Fruit fly (Drosophila melanogaster) whole organism, embryonic: ENCODE data around the gene Nup98-96.

Experiments used
- Bdp1 ChIP-seq: fragments of 200-800 bp; sonication (Bioruptor generic); optimal IDR thresholded peaks from 3 replicates; lab custom pipeline; 2016; ENCODE audit warnings: missing biosample characterization, missing genetic modification characterization
- Blimp-1 ChIP-seq: fragments of 200-800 bp; sonication (Bioruptor generic); optimal IDR thresholded peaks from 3 replicates; lab custom pipeline; 2018; ENCODE audit warnings: missing biosample characterization, missing genetic modification characterization, mild to moderate bottlenecking, moderate library complexity, missing genetic modification reagents
- CG10147 ChIP-seq: fragments of 200-800 bp; sonication (Bioruptor generic); optimal IDR thresholded peaks from 2 replicates; lab custom pipeline; 2019; ENCODE audit warnings: missing biosample characterization, mild to moderate bottlenecking, missing genetic modification characterization, moderate library complexity
- CG10267 ChIP-seq: fragments of 200-800 bp; sonication (Bioruptor generic); optimal IDR thresholded peaks from 2 replicates; lab custom pipeline; 2018; ENCODE audit warnings: missing biosample characterization, mild to moderate bottlenecking, missing genetic modification characterization, moderate library complexity
- CG11456 ChIP-seq: fragments of 200-800 bp; sonication (Bioruptor generic); IDR thresholded peaks from 3 replicates; pipeline ENCODE4 v1.3.6; 2022; ENCODE audit warnings: missing biosample characterization, missing genetic modification characterization
- CG14014 ChIP-seq: fragments of 200-800 bp; sonication (Bioruptor generic); IDR thresholded peaks from 2 replicates; pipeline ENCODE4 v1.3.6; 2022; ENCODE audit warnings: missing biosample characterization, missing genetic modification characterization
- CG14710 ChIP-seq: fragments of 200-800 bp; sonication (Bioruptor generic); optimal IDR thresholded peaks from 3 replicates; lab custom pipeline; 2019; ENCODE audit warnings: missing biosample characterization, mild to moderate bottlenecking, missing genetic modification characterization, moderate library complexity
- CG1603 ChIP-seq: fragments of 200-800 bp; sonication (Bioruptor generic); optimal IDR thresholded peaks from 2 replicates; lab custom pipeline; 2019; ENCODE audit warnings: missing biosample characterization, mild to moderate bottlenecking, missing genetic modification characterization, moderate library complexity
- CG16813 ChIP-seq: fragments of 200-800 bp; sonication (Bioruptor generic); IDR thresholded peaks from 3 replicates; pipeline ENCODE4 v1.3.6; 2022; ENCODE audit warnings: missing biosample characterization, missing genetic modification characterization; ENCODE audit not compliant: partially characterized antibody
- CG17912 ChIP-seq: fragments of 200-800 bp; sonication (Bioruptor generic); optimal IDR thresholded peaks from 2 replicates; lab custom pipeline; 2018; ENCODE audit warnings: missing biosample characterization, mild to moderate bottlenecking, missing genetic modification characterization
- CG2120 ChIP-seq: fragments of 200-800 bp; sonication (Bioruptor generic); optimal IDR thresholded peaks from 3 replicates; lab custom pipeline; 2016; ENCODE audit warnings: missing biosample characterization, missing genetic modification characterization
- CG4282 ChIP-seq: fragments of 200-800 bp; sonication (Bioruptor generic); optimal IDR thresholded peaks from 2 replicates; lab custom pipeline; 2016; ENCODE audit warnings: missing biosample characterization, missing genetic modification characterization
- CG4617 ChIP-seq: fragments of 200-800 bp; sonication (Bioruptor generic); optimal IDR thresholded peaks from 3 replicates; lab custom pipeline; 2016; ENCODE audit warnings: missing biosample characterization, missing genetic modification characterization, borderline replicate concordance
- CG5245 ChIP-seq: fragments of 200-800 bp; sonication (Bioruptor generic); optimal IDR thresholded peaks from 3 replicates; lab custom pipeline; 2016; ENCODE audit warnings: missing biosample characterization, missing genetic modification characterization
- CG7745 ChIP-seq: fragments of 200-800 bp; sonication (Bioruptor generic); optimal IDR thresholded peaks from 2 replicates; lab custom pipeline; 2018; ENCODE audit warnings: missing biosample characterization, mild to moderate bottlenecking, missing genetic modification characterization, moderate library complexity
- CG8089 ChIP-seq: fragments of 200-800 bp; sonication (Bioruptor generic); optimal IDR thresholded peaks from 3 replicates; lab custom pipeline; 2016; ENCODE audit warnings: missing biosample characterization, missing genetic modification characterization
- CG8290 ChIP-seq, 3 experiments: fragments of 200-800 bp; sonication (Bioruptor generic); optimal IDR thresholded peaks; 2 replicates each; lab custom pipeline; 2016 to 2019; ENCODE audit warnings: missing biosample characterization in 3 of 3, missing genetic modification characterization in 3 of 3, mild to moderate bottlenecking in 2 of 3, moderate library complexity in 1 of 3
- CkIIα-i1 ChIP-seq: fragments of 200-800 bp; sonication (Bioruptor generic); IDR thresholded peaks from 2 replicates; pipeline ENCODE4 v1.3.6; 2022; ENCODE audit warnings: missing biosample characterization, missing genetic modification characterization
- CoRest ChIP-seq: fragments of 200-800 bp; sonication (Bioruptor generic); optimal IDR thresholded peaks from 3 replicates; lab custom pipeline; 2018; ENCODE audit warnings: missing biosample characterization, mild to moderate bottlenecking, missing genetic modification characterization, moderate library complexity
- Dek ChIP-seq: fragments of 200-800 bp; sonication (Bioruptor generic); optimal IDR thresholded peaks from 3 replicates; lab custom pipeline; 2019; ENCODE audit warnings: missing biosample characterization, mild to moderate bottlenecking, missing genetic modification characterization, moderate library complexity
- Dip3 ChIP-seq: fragments of 200-800 bp; sonication (Bioruptor generic); optimal IDR thresholded peaks from 3 replicates; lab custom pipeline; 2016; ENCODE audit warnings: missing biosample characterization, missing genetic modification characterization
- Dref ChIP-seq: fragments of 200-800 bp; sonication (Bioruptor generic); IDR thresholded peaks from 2 replicates; pipeline ENCODE4 v1.3.6; 2022; ENCODE audit warnings: missing biosample characterization, missing genetic modification characterization
- Fer3 ChIP-seq: fragments of 200-800 bp; sonication (Bioruptor generic); optimal IDR thresholded peaks from 2 replicates; lab custom pipeline; 2018; ENCODE audit warnings: missing biosample characterization, mild to moderate bottlenecking, missing genetic modification characterization, moderate library complexity
- GATAe ChIP-seq: fragments of 200-800 bp; sonication (Bioruptor generic); conservative IDR thresholded peaks from 2 replicates; pipeline ENCODE4 v1.3.6; 2022; ENCODE audit warnings: missing biosample characterization, missing genetic modification characterization
- HHEX ChIP-seq: fragments of 200-800 bp; sonication (Bioruptor generic); optimal IDR thresholded peaks from 3 replicates; lab custom pipeline; 2017; ENCODE audit warnings: missing biosample characterization, mild to moderate bottlenecking, missing genetic modification characterization, missing genetic modification reagents
- HLH3B ChIP-seq: fragments of 200-800 bp; sonication (Bioruptor generic); IDR thresholded peaks from 2 replicates; pipeline ENCODE4 v1.3.6; 2022; ENCODE audit warnings: missing biosample characterization, missing genetic modification characterization
- HmgZ ChIP-seq: fragments of 200-800 bp; sonication (Bioruptor generic); optimal IDR thresholded peaks from 2 replicates; lab custom pipeline; 2018; ENCODE audit warnings: missing biosample characterization, mild to moderate bottlenecking, missing genetic modification characterization
- Jarid2 ChIP-seq: fragments of 200-800 bp; sonication (Bioruptor generic); optimal IDR thresholded peaks from 3 replicates; lab custom pipeline; 2017; ENCODE audit warnings: mild to moderate bottlenecking, missing biosample characterization, missing genetic modification reagents, missing genetic modification characterization
- Myb ChIP-seq: fragments of 200-800 bp; sonication (Bioruptor generic); optimal IDR thresholded peaks from 2 replicates; lab custom pipeline; 2016; ENCODE audit warnings: missing biosample characterization, missing genetic modification characterization
- Pdp1 ChIP-seq, 2 experiments: fragments of 200-800 bp; sonication (Bioruptor generic); optimal IDR thresholded peaks; 3 replicates each; lab custom pipeline; 2016; ENCODE audit warnings: missing biosample characterization in 2 of 2, missing genetic modification characterization in 2 of 2, mild to moderate bottlenecking in 1 of 2, moderate library complexity in 1 of 2
- Sin3A ChIP-seq: fragments of >200 bp; optimal IDR thresholded peaks from 2 replicates; lab custom pipeline; 2018
- aop ChIP-seq: fragments of 200-800 bp; sonication (Bioruptor generic); IDR thresholded peaks from 2 replicates; pipeline ENCODE4 v1.3.6; 2022; ENCODE audit warnings: missing biosample characterization, missing genetic modification characterization
- ara ChIP-seq: fragments of 200-800 bp; sonication (Bioruptor generic); IDR thresholded peaks from 2 replicates; pipeline ENCODE4 v1.3.6; 2022; ENCODE audit warnings: missing biosample characterization, missing genetic modification characterization
- az2 ChIP-seq: fragments of 200-800 bp; sonication (Bioruptor generic); optimal IDR thresholded peaks from 3 replicates; lab custom pipeline; 2016; ENCODE audit warnings: missing biosample characterization, missing genetic modification characterization
- bab2 ChIP-seq: fragments of 200-800 bp; sonication (Bioruptor generic); optimal IDR thresholded peaks from 2 replicates; lab custom pipeline; 2016; ENCODE audit warnings: missing biosample characterization, missing genetic modification characterization
- chn ChIP-seq: fragments of 200-800 bp; sonication (Bioruptor generic); optimal IDR thresholded peaks from 2 replicates; lab custom pipeline; 2016; ENCODE audit warnings: missing biosample characterization, missing genetic modification characterization
- dimm ChIP-seq: fragments of 200-800 bp; sonication (Bioruptor generic); IDR thresholded peaks from 2 replicates; pipeline ENCODE4 v1.3.6; 2022; ENCODE audit warnings: missing biosample characterization, missing genetic modification characterization
- disco-r ChIP-seq: fragments of 200-800 bp; sonication (Bioruptor generic); optimal IDR thresholded peaks from 2 replicates; lab custom pipeline; 2016; ENCODE audit warnings: missing biosample characterization, missing genetic modification characterization
- grau ChIP-seq: fragments of 200-800 bp; optimal IDR thresholded peaks from 3 replicates; lab custom pipeline; 2019; ENCODE audit warnings: missing biosample characterization, mild to moderate bottlenecking, missing genetic modification characterization, moderate library complexity
- jigr1 ChIP-seq: fragments of 200-800 bp; sonication (Bioruptor generic); IDR thresholded peaks from 3 replicates; pipeline ENCODE4 v1.3.6; 2022; ENCODE audit warnings: missing biosample characterization, missing genetic modification characterization
- lmd ChIP-seq: fragments of 200-800 bp; sonication (Bioruptor generic); IDR thresholded peaks from 2 replicates; pipeline ENCODE4 v1.3.6; 2022; ENCODE audit warnings: missing biosample characterization, missing genetic modification characterization
- nom ChIP-seq: fragments of 200-800 bp; sonication (Bioruptor generic); optimal IDR thresholded peaks from 2 replicates; lab custom pipeline; 2017; ENCODE audit warnings: missing biosample characterization, missing genetic modification characterization, mild to moderate bottlenecking, moderate library complexity, missing genetic modification reagents
- oc ChIP-seq: fragments of 200-800 bp; sonication (Bioruptor generic); optimal IDR thresholded peaks from 2 replicates; lab custom pipeline; 2018; ENCODE audit warnings: missing biosample characterization, mild to moderate bottlenecking, missing genetic modification characterization, moderate library complexity
- odd ChIP-seq: fragments of 200-800 bp; sonication (Bioruptor generic); optimal IDR thresholded peaks from 2 replicates; lab custom pipeline; 2017; ENCODE audit warnings: missing biosample characterization, mild to moderate bottlenecking, missing genetic modification characterization
- schlank ChIP-seq: fragments of 200-800 bp; sonication (Bioruptor generic); optimal IDR thresholded peaks from 2 replicates; lab custom pipeline; 2018; ENCODE audit warnings: missing biosample characterization, mild to moderate bottlenecking, missing genetic modification characterization
- scrt ChIP-seq: fragments of 200-800 bp; sonication (Bioruptor generic); optimal IDR thresholded peaks from 2 replicates; lab custom pipeline; 2018; ENCODE audit warnings: missing biosample characterization, mild to moderate bottlenecking, missing genetic modification characterization, moderate library complexity
- slp2 ChIP-seq: fragments of 200-800 bp; sonication (Bioruptor generic); optimal IDR thresholded peaks from 2 replicates; lab custom pipeline; 2016; ENCODE audit warnings: missing biosample characterization, missing genetic modification characterization
- wdn ChIP-seq: fragments of 200-800 bp; sonication (Bioruptor generic); IDR thresholded peaks from 2 replicates; pipeline ENCODE4 v1.3.6; 2022; ENCODE audit warnings: missing biosample characterization, missing genetic modification characterization
- zen2 ChIP-seq: fragments of 200-800 bp; sonication (Bioruptor generic); IDR thresholded peaks from 3 replicates; pipeline ENCODE4 v1.3.6; 2022; ENCODE audit warnings: missing biosample characterization, missing genetic modification characterization; ENCODE audit not compliant: partially characterized antibody

Gene Nup98-96

DNA sequence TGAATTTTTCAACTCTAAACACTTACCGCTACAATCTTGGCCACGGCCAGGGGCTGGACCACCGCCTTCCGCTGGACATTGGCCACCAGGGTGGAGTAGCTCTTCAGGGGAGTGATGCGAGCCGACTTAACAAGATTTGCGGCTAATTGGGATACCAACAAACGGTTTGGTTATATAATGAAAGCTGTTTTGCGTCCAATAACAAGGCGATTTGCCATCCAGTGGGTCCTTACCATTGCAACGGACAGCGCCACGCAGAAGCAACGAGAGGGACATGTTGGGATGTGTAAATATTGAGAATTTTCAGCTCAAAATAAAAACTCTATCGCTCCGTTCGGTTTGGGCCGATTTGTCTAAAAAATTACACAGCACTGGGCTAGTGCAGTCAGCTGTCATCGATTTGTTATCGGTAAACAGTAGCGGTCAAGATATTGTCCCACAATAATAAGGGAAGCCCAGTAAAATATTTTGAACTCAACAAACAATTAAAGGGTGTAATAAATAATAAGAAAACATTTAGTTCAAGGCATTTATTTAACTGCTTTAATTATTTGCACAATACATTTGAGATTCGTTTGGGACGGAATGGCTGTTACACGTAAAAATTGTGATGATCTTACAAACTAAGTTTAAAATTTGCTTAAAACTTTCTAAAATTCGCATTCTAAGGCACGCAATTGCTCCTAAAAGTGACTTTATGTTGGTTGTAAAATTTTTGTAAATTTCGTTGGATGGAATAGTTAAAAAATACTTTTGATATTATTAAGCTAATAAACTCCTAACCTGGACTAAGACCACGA, 21.0 kb downstream of the Nup98-96 start, which contains the start of gene SdhD (continued):
- TF ChIP-seq wdn (GFP tag; lab: Robert Waterston, UW): no peak
- no peak for TF ChIP-seq odd (GFP tag; lab: Kevin White, UChicago)
- no peak for TF ChIP-seq az2
- no peak for TF ChIP-seq jigr1 (GFP tag; lab: Robert Waterston, UW)
- no peak for TF ChIP-seq Fer3
- TF ChIP-seq CG10147 (GFP tag; lab: Kevin White, UChicago): no peak
- TF ChIP-seq slp2 (GFP tag; lab: Kevin White, UChicago): no peak
- no peak for TF ChIP-seq CkIIα-i1 (GFP tag; lab: Robert Waterston, UW)
- 0 out of 2 replicates have a peak, but pooled peaks have one; percentile 42 for TF ChIP-seq ara (GFP tag; lab: Robert Waterston, UW)
- TF ChIP-seq HLH3B (GFP tag; lab: Robert Waterston, UW): no peak
- no peak for TF ChIP-seq CoRest (tag; lab: Kevin White, UChicago)
- no peak for TF ChIP-seq GATAe (GFP tag; lab: Robert Waterston, UW)
- TF ChIP-seq HmgZ (tag; lab: Kevin White, UChicago): peak; percentile 55
- TF ChIP-seq CG1603: peak; percentile 85
- no peak for TF ChIP-seq schlank (tag; lab: Kevin White, UChicago)
- peak; percentile 16 for TF ChIP-seq CG14710 (tag; lab: Kevin White, UChicago)
- TF ChIP-seq CG2120: peak; percentile 61
- no peak for TF ChIP-seq CG17912 (GFP tag; lab: Kevin White, UChicago)
- no peak for TF ChIP-seq Blimp-1 (GFP tag; lab: Kevin White, UChicago)
- no peak for TF ChIP-seq CG5245 (GFP tag; lab: Kevin White, UChicago)
- no peak for TF ChIP-seq scrt (GFP tag; lab: Kevin White, UChicago)
- no peak for TF ChIP-seq CG11456
- no peak for TF ChIP-seq CG8290 (GFP tag; optimal IDR thresholded peaks at IDR 0.05; lab: Kevin White, UChicago)
- TF ChIP-seq CG8290 (tag; optimal IDR thresholded peaks at IDR 0.05; lab: Kevin White, UChicago): peak in 1 of 2 experiments; percentile 67
- TF ChIP-seq chn (GFP tag; lab: Kevin White, UChicago): no peak
- TF ChIP-seq lmd (GFP tag; lab: Robert Waterston, UW): no peak
- TF ChIP-seq Sin3A: peak; percentile 3
- TF ChIP-seq CG8089 (GFP tag; lab: Kevin White, UChicago): no peak
- no peak; the same call in 2 of the 3 replicates for TF ChIP-seq zen2
- TF ChIP-seq Dip3 (GFP tag; lab: Kevin White, UChicago): no peak
- no peak for TF ChIP-seq bab2
- no peak for TF ChIP-seq aop (GFP tag; lab: Robert Waterston, UW)
- TF ChIP-seq Myb (GFP tag; lab: Kevin White, UChicago): peak; percentile 53
- TF ChIP-seq CG7745 (tag; lab: Kevin White, UChicago): no peak
- TF ChIP-seq Bdp1 (GFP tag; lab: Kevin White, UChicago): no peak
- TF ChIP-seq Dek: no peak
- peak; percentile 12; the same call in 1 of the 3 replicates for TF ChIP-seq CG16813
- TF ChIP-seq oc (tag; lab: Kevin White, UChicago): no peak
- no peak for TF ChIP-seq CG4282 (GFP tag; lab: Kevin White, UChicago)
- TF ChIP-seq Jarid2: no peak
- peak; percentile 10 for TF ChIP-seq grau (tag; lab: Kevin White, UChicago)
- no peak for TF ChIP-seq disco-r (GFP tag; lab: Kevin White, UChicago)
- TF ChIP-seq Dref (GFP tag; lab: Robert Waterston, UW): peak; percentile 80
- peak; percentile 92 for TF ChIP-seq CG10267 (tag; lab: Kevin White, UChicago)
- TF ChIP-seq HHEX (GFP tag; lab: Kevin White, UChicago): no peak
- TF ChIP-seq nom (GFP tag; lab: Kevin White, UChicago): no peak
- TF ChIP-seq CG14014 (GFP tag; lab: Robert Waterston, UW): peak; percentile 7; the same call in 1 of the 2 replicates
- TF ChIP-seq CG4617 (GFP tag; lab: Kevin White, UChicago): peak; percentile 77
- TF ChIP-seq dimm (GFP tag; lab: Robert Waterston, UW): no peak
- TF ChIP-seq Pdp1 (GFP tag; optimal IDR thresholded peaks at IDR 0.05; lab: Kevin White, UChicago): peak; percentile 15 to 98
